Fruit fly (Drosophila melanogaster): Measurements from ENCODE around the gene CG5111.

The CG5111 gene

dm6 chr3R:25472635-25473552 lies 33.2 kb upstream of the CG5111 start, which contains the start of the genes Fur1 and Vps33B (continued):
- peak; percentile 96 to 98 for TF ChIP-seq crp (GFP tag; optimal IDR thresholded peaks at IDR 0.05)
- TF ChIP-seq fd96Cb (tag; optimal IDR thresholded peaks at IDR 0.05): peak; percentile 96
- peak; percentile 80; the same call in 2 of the 3 replicates for TF ChIP-seq vnd (GFP tag; IDR thresholded peaks at IDR 0.05; ENCODE audit: partially characterized antibody)
- TF ChIP-seq maf-S (GFP tag; optimal IDR thresholded peaks at IDR 0.05): peak; percentile 98
- peak; percentile 45 for TF ChIP-seq CG2129 (GFP tag; IDR thresholded peaks at IDR 0.05; ENCODE audit: partially characterized antibody)
- TF ChIP-seq unpg (GFP tag; optimal IDR thresholded peaks at IDR 0.05): peak; percentile 96
- TF ChIP-seq fru (optimal IDR thresholded peaks at IDR 0.05): no peak
- TF ChIP-seq seq (GFP tag; IDR thresholded peaks at IDR 0.05): peak; percentile 93
- TF ChIP-seq Xbp1 (GFP tag; optimal IDR thresholded peaks at IDR 0.05): peak; percentile 99
- TF ChIP-seq chif (GFP tag; optimal IDR thresholded peaks at IDR 0.05): peak; percentile 98 to 99
- TF ChIP-seq Antp (GFP tag; optimal IDR thresholded peaks at IDR 0.05): peak; percentile 98
- TF ChIP-seq CG10462 (GFP tag; optimal IDR thresholded peaks at IDR 0.05): peak; percentile 97
- peak; percentile 64 for TF ChIP-seq fd102C (GFP tag; optimal IDR thresholded peaks at IDR 0.05)
- TF ChIP-seq slbo (GFP tag; IDR thresholded peaks at IDR 0.05): peak; percentile 96
- peak; percentile 97 for TF ChIP-seq CG18599 (GFP tag; optimal IDR thresholded peaks at IDR 0.05)
- TF ChIP-seq HLH54F (GFP tag; optimal IDR thresholded peaks at IDR 0.05): peak; percentile 99
- peak; percentile 83 for TF ChIP-seq MTF-1 (GFP tag; optimal IDR thresholded peaks at IDR 0.05; ENCODE audit: borderline replicate concordance)
- TF ChIP-seq CG18262 (tag; optimal IDR thresholded peaks at IDR 0.05): peak; percentile 97
- TF ChIP-seq CG14050 (GFP tag; IDR thresholded peaks at IDR 0.05): peak; percentile 91
- peak; percentile 92 for TF ChIP-seq CG3838 (GFP tag; optimal IDR thresholded peaks at IDR 0.05)
- TF ChIP-seq CG4854 (GFP tag; optimal IDR thresholded peaks at IDR 0.05): peak; percentile 97
- peak; percentile 97 for TF ChIP-seq ab (GFP tag; optimal IDR thresholded peaks at IDR 0.05)
- TF ChIP-seq fd64A (GFP tag; optimal IDR thresholded peaks at IDR 0.05): peak; percentile 80
- peak; percentile 92 for TF ChIP-seq CG10565 (GFP tag; optimal IDR thresholded peaks at IDR 0.05)
- TF ChIP-seq B-H2 (GFP tag; optimal IDR thresholded peaks at IDR 0.05): peak; percentile 97
- TF ChIP-seq MBD-R2 (GFP tag; IDR thresholded peaks at IDR 0.05): peak; percentile 95
- peak; percentile 96 for TF ChIP-seq zen (tag; optimal IDR thresholded peaks at IDR 0.05)
- peak; percentile 97 for TF ChIP-seq CG12155 (GFP tag; optimal IDR thresholded peaks at IDR 0.05)
- peak; percentile 84 for TF ChIP-seq CG6175 (GFP tag; IDR thresholded peaks at IDR 0.05)
- peak; percentile 68 for TF ChIP-seq hbn (GFP tag; IDR thresholded peaks at IDR 0.05; ENCODE audit: partially characterized antibody)
- peak; percentile 97 for TF ChIP-seq Sox102F (GFP tag; optimal IDR thresholded peaks at IDR 0.05)
- peak; percentile 98 for TF ChIP-seq CG2712 (tag; optimal IDR thresholded peaks at IDR 0.05)
- peak; percentile 98 for TF ChIP-seq CG13624 (GFP tag; optimal IDR thresholded peaks at IDR 0.05)
- TF ChIP-seq CG33557 (GFP tag; optimal IDR thresholded peaks at IDR 0.05): peak; percentile 94
- TF ChIP-seq dan (GFP tag; IDR thresholded peaks at IDR 0.05): no peak; the same call in 1 of the 2 replicates
- TF ChIP-seq lab (GFP tag; optimal IDR thresholded peaks at IDR 0.05): peak; percentile 97
- peak; percentile 96 for TF ChIP-seq Abd-B (GFP tag; optimal IDR thresholded peaks at IDR 0.05)
- TF ChIP-seq Spps (tag; optimal IDR thresholded peaks at IDR 0.05): peak; percentile 93
- TF ChIP-seq gem (tag; optimal IDR thresholded peaks at IDR 0.05): peak; percentile 98
- peak; percentile 98 for TF ChIP-seq CG1647 (GFP tag; optimal IDR thresholded peaks at IDR 0.05)
- TF ChIP-seq Side (GFP tag; optimal IDR thresholded peaks at IDR 0.05): peak; percentile 98
- TF ChIP-seq tll (GFP tag; optimal IDR thresholded peaks at IDR 0.05): peak; percentile 28 to 94
- peak; percentile 92 for TF ChIP-seq CG4730 (GFP tag; IDR thresholded peaks at IDR 0.05)
- peak; percentile 84 for TF ChIP-seq Poxn (GFP tag; IDR thresholded peaks at IDR 0.05)
- peak; percentile 92 for TF ChIP-seq CG14441 (GFP tag; IDR thresholded peaks at IDR 0.05)
- peak; percentile 94 for TF ChIP-seq CG10147 (GFP tag; optimal IDR thresholded peaks at IDR 0.05)
- TF ChIP-seq schlank (tag; optimal IDR thresholded peaks at IDR 0.05): peak; percentile 89

Data from whole organism, embryonic.